Fruit fly (Drosophila melanogaster) whole organism, embryonic: ENCODE results near the gene Kif3C.
A peak's percentile ranks its signal among the peaks of the same experiment; 100 is the strongest.

Experiments
- Asciz ChIP-seq: fragments of 200-800 bp; sonication (Bioruptor generic); optimal IDR thresholded peaks from 2 replicates; lab custom pipeline; 2017; ENCODE audit warnings: missing biosample characterization, mild to moderate bottlenecking, missing genetic modification characterization, missing genetic modification reagents
- Atf3 ChIP-seq: fragments of 200-800 bp; sonication (Bioruptor generic); optimal IDR thresholded peaks from 3 replicates; lab custom pipeline; 2016; ENCODE audit warnings: missing biosample characterization, missing genetic modification characterization
- B-H2 ChIP-seq: fragments of 200-800 bp; sonication (Bioruptor generic); optimal IDR thresholded peaks from 2 replicates; lab custom pipeline; 2018; ENCODE audit warnings: missing biosample characterization, mild to moderate bottlenecking, missing genetic modification characterization
- CG1233 ChIP-seq: fragments of 200-800 bp; sonication (Bioruptor generic); optimal IDR thresholded peaks from 4 replicates; lab custom pipeline; 2018; ENCODE audit warnings: missing biosample characterization, mild to moderate bottlenecking, missing genetic modification characterization
- CG12391 ChIP-seq: fragments of 200-800 bp; sonication (Bioruptor generic); optimal IDR thresholded peaks from 3 replicates; lab custom pipeline; 2018; ENCODE audit warnings: missing biosample characterization, mild to moderate bottlenecking, missing genetic modification characterization, moderate library complexity
- CG13296 ChIP-seq: fragments of 200-800 bp; sonication (Bioruptor generic); optimal IDR thresholded peaks from 3 replicates; lab custom pipeline; 2018; ENCODE audit warnings: missing biosample characterization, mild to moderate bottlenecking, missing genetic modification characterization
- CG13424 ChIP-seq: fragments of 200-800 bp; sonication (Bioruptor generic); optimal IDR thresholded peaks from 2 replicates; lab custom pipeline; 2019; ENCODE audit warnings: missing biosample characterization, mild to moderate bottlenecking, missing genetic modification characterization, moderate library complexity
- CG14710 ChIP-seq: fragments of 200-800 bp; sonication (Bioruptor generic); optimal IDR thresholded peaks from 3 replicates; lab custom pipeline; 2019; ENCODE audit warnings: missing biosample characterization, mild to moderate bottlenecking, missing genetic modification characterization, moderate library complexity
- CG1529 ChIP-seq: fragments of 200-800 bp; sonication (Bioruptor generic); optimal IDR thresholded peaks from 3 replicates; lab custom pipeline; 2018; ENCODE audit warnings: missing biosample characterization, missing genetic modification characterization
- CG1603 ChIP-seq: fragments of 200-800 bp; sonication (Bioruptor generic); optimal IDR thresholded peaks from 2 replicates; lab custom pipeline; 2019; ENCODE audit warnings: missing biosample characterization, mild to moderate bottlenecking, missing genetic modification characterization, moderate library complexity
- CG17359 ChIP-seq: fragments of 200-800 bp; sonication (Bioruptor generic); optimal IDR thresholded peaks from 3 replicates; lab custom pipeline; 2018; ENCODE audit warnings: missing biosample characterization, mild to moderate bottlenecking, missing genetic modification characterization, moderate library complexity
- CG17912 ChIP-seq: fragments of 200-800 bp; sonication (Bioruptor generic); optimal IDR thresholded peaks from 2 replicates; lab custom pipeline; 2018; ENCODE audit warnings: missing biosample characterization, mild to moderate bottlenecking, missing genetic modification characterization
- CG1792 ChIP-seq: fragments of 200-800 bp; sonication (Bioruptor generic); optimal IDR thresholded peaks from 2 replicates; lab custom pipeline; 2016; ENCODE audit warnings: missing biosample characterization, missing genetic modification characterization
- CG32767 ChIP-seq: fragments of 200-800 bp; sonication (Bioruptor generic); IDR thresholded peaks from 2 replicates; pipeline ENCODE4 v1.3.6; 2022; ENCODE audit warnings: missing biosample characterization, missing genetic modification characterization
- CG33557 ChIP-seq: fragments of 200-800 bp; sonication (Bioruptor generic); optimal IDR thresholded peaks from 2 replicates; lab custom pipeline; 2019; ENCODE audit warnings: missing biosample characterization, mild to moderate bottlenecking, missing genetic modification characterization, moderate library complexity
- CG6254 ChIP-seq: fragments of 200-800 bp; sonication (Bioruptor generic); optimal IDR thresholded peaks from 3 replicates; lab custom pipeline; 2017; ENCODE audit warnings: mild to moderate bottlenecking, missing biosample characterization, missing genetic modification reagents, missing genetic modification characterization
- CG6765 ChIP-seq: fragments of 200-800 bp; sonication (Bioruptor generic); optimal IDR thresholded peaks from 3 replicates; lab custom pipeline; 2017; ENCODE audit warnings: missing biosample characterization, mild to moderate bottlenecking, missing genetic modification characterization
- CG8290 ChIP-seq, 3 experiments: fragments of 200-800 bp; sonication (Bioruptor generic); optimal IDR thresholded peaks; 2 replicates each; lab custom pipeline; 2016 to 2019; ENCODE audit warnings: missing biosample characterization in 3 of 3, missing genetic modification characterization in 3 of 3, mild to moderate bottlenecking in 2 of 3, moderate library complexity in 1 of 3
- D19B ChIP-seq: fragments of 200-800 bp; sonication (Bioruptor generic); optimal IDR thresholded peaks from 2 replicates; lab custom pipeline; 2017; ENCODE audit warnings: missing biosample characterization, mild to moderate bottlenecking, missing genetic modification characterization
- Dek ChIP-seq: fragments of 200-800 bp; sonication (Bioruptor generic); optimal IDR thresholded peaks from 3 replicates; lab custom pipeline; 2019; ENCODE audit warnings: missing biosample characterization, mild to moderate bottlenecking, missing genetic modification characterization, moderate library complexity
- Doc3 ChIP-seq: fragments of 200-800 bp; sonication (Bioruptor generic); IDR thresholded peaks from 3 replicates; pipeline ENCODE4 v1.3.6; 2022; ENCODE audit warnings: missing biosample characterization, missing genetic modification characterization; ENCODE audit not compliant: partially characterized antibody
- Eip74EF ChIP-seq, 2 experiments: fragments of 200-800 bp in 1 of 2; fragments of >200 bp in 1 of 2; sonication (Bioruptor generic) in 1 of 2; optimal IDR thresholded peaks; 2 replicates each; lab custom pipeline; 2017 to 2019; ENCODE audit warnings: missing biosample characterization in 2 of 2, missing genetic modification characterization in 2 of 2, mild to moderate bottlenecking in 1 of 2, moderate library complexity in 1 of 2
- Hmx ChIP-seq: fragments of 200-800 bp; sonication (Bioruptor generic); optimal IDR thresholded peaks from 2 replicates; lab custom pipeline; 2016; ENCODE audit warnings: missing biosample characterization, missing genetic modification characterization
- Med ChIP-seq: fragments of 200-800 bp; sonication (Bioruptor generic); peaks from one replicate; lab custom pipeline; 2016; ENCODE audit warnings: missing biosample characterization, missing genetic modification characterization, mild to moderate bottlenecking, inconsistent platforms, moderate library complexity
- Mes4 ChIP-seq: fragments of 200-800 bp; sonication (Bioruptor generic); optimal IDR thresholded peaks from 2 replicates; lab custom pipeline; 2016; ENCODE audit warnings: missing biosample characterization, missing genetic modification characterization
- Optix ChIP-seq: fragments of 200-800 bp; sonication (Bioruptor generic); IDR thresholded peaks from 3 replicates; pipeline ENCODE4 v1.3.6; 2022; ENCODE audit warnings: missing biosample characterization, missing genetic modification characterization
- Sox100B ChIP-seq: fragments of 200-800 bp; sonication (Bioruptor generic); optimal IDR thresholded peaks from 3 replicates; lab custom pipeline; 2018; ENCODE audit warnings: missing biosample characterization, mild to moderate bottlenecking, missing genetic modification characterization
- Spps ChIP-seq: fragments of 200-800 bp; sonication (Bioruptor generic); optimal IDR thresholded peaks from 2 replicates; lab custom pipeline; 2018; ENCODE audit warnings: missing biosample characterization, mild to moderate bottlenecking, missing genetic modification characterization
- ac ChIP-seq: fragments of 200-800 bp; sonication (Bioruptor generic); optimal IDR thresholded peaks from 3 replicates; lab custom pipeline; 2017; ENCODE audit warnings: missing biosample characterization, mild to moderate bottlenecking, missing genetic modification characterization
- al ChIP-seq: fragments of 200-800 bp; sonication (Bioruptor generic); IDR thresholded peaks from 2 replicates; pipeline ENCODE4 v1.3.6; 2022; ENCODE audit warnings: missing biosample characterization, missing genetic modification characterization
- bsh ChIP-seq, 2 experiments: fragments of 200-800 bp; sonication (Bioruptor generic); optimal IDR thresholded peaks; 2 replicates each; lab custom pipeline; 2017 to 2018; ENCODE audit warnings: mild to moderate bottlenecking in 2 of 2, missing biosample characterization in 2 of 2, missing genetic modification characterization in 2 of 2, moderate library complexity in 1 of 2
- dmrt11E ChIP-seq: fragments of 200-800 bp; sonication (Bioruptor generic); optimal IDR thresholded peaks from 3 replicates; lab custom pipeline; 2018; ENCODE audit warnings: missing biosample characterization, mild to moderate bottlenecking, missing genetic modification characterization, moderate library complexity
- eve ChIP-seq, 2 experiments: fragments of >200 bp; optimal IDR thresholded peaks; 2 replicates each; lab custom pipeline; 2017; ENCODE audit warnings: missing biosample characterization in 2 of 2, missing genetic modification characterization in 2 of 2
- exex ChIP-seq: fragments of 200-800 bp; sonication (Bioruptor generic); optimal IDR thresholded peaks from 4 replicates; lab custom pipeline; 2018; ENCODE audit warnings: missing biosample characterization, mild to moderate bottlenecking, missing genetic modification characterization, moderate library complexity
- kah ChIP-seq: fragments of 200-800 bp; sonication (Bioruptor generic); optimal IDR thresholded peaks from 2 replicates; lab custom pipeline; 2018; ENCODE audit warnings: missing biosample characterization, mild to moderate bottlenecking, missing genetic modification characterization
- lbe ChIP-seq: fragments of 200-800 bp; sonication (Bioruptor generic); optimal IDR thresholded peaks from 2 replicates; lab custom pipeline; 2016; ENCODE audit warnings: missing biosample characterization, mild to moderate bottlenecking, missing genetic modification characterization
- lola ChIP-seq, 3 experiments: fragments of >200 bp in 2 of 3; fragments of 200-800 bp in 1 of 3; sonication (Bioruptor generic) in 1 of 3; optimal IDR thresholded peaks; 2 replicates each; lab custom pipeline; 2017 to 2019; ENCODE audit warnings: missing biosample characterization in 3 of 3, missing genetic modification characterization in 3 of 3, mild to moderate bottlenecking in 1 of 3, moderate library complexity in 1 of 3
- nerfin-1 ChIP-seq: fragments of 200-800 bp; sonication (Bioruptor generic); optimal IDR thresholded peaks from 3 replicates; lab custom pipeline; 2019; ENCODE audit warnings: missing biosample characterization, mild to moderate bottlenecking, missing genetic modification characterization, moderate library complexity
- nmo ChIP-seq: fragments of 200-800 bp; sonication (Bioruptor generic); optimal IDR thresholded peaks from 2 replicates; lab custom pipeline; 2018; ENCODE audit warnings: missing biosample characterization, mild to moderate bottlenecking, missing genetic modification characterization, moderate library complexity
- odd ChIP-seq: fragments of 200-800 bp; sonication (Bioruptor generic); optimal IDR thresholded peaks from 2 replicates; lab custom pipeline; 2017; ENCODE audit warnings: missing biosample characterization, mild to moderate bottlenecking, missing genetic modification characterization
- otp ChIP-seq: fragments of 200-800 bp; sonication (Bioruptor generic); IDR thresholded peaks from 3 replicates; pipeline ENCODE4, ENCODE4 v1.3.6; 2022; ENCODE audit warnings: missing biosample characterization, missing genetic modification characterization
- pfk ChIP-seq: fragments of 200-800 bp; sonication (Bioruptor generic); optimal IDR thresholded peaks from 2 replicates; lab custom pipeline; 2018; ENCODE audit warnings: missing biosample characterization, mild to moderate bottlenecking, missing genetic modification characterization, moderate library complexity
- phol ChIP-seq: fragments of 200-800 bp; sonication (Bioruptor generic); optimal IDR thresholded peaks from 3 replicates; lab custom pipeline; 2018; ENCODE audit warnings: missing biosample characterization, mild to moderate bottlenecking, missing genetic modification characterization, moderate library complexity
- salm ChIP-seq: fragments of 200-800 bp; sonication (Bioruptor generic); optimal IDR thresholded peaks from 2 replicates; lab custom pipeline; 2018; ENCODE audit warnings: missing biosample characterization, mild to moderate bottlenecking, missing genetic modification characterization
- ssp ChIP-seq: fragments of 200-800 bp; sonication (Bioruptor generic); IDR thresholded peaks from 2 replicates; pipeline ENCODE4 v1.3.6; 2022; ENCODE audit warnings: missing biosample characterization, missing genetic modification characterization
- stwl ChIP-seq: fragments of 200-800 bp; sonication (Bioruptor generic); optimal IDR thresholded peaks from 3 replicates; lab custom pipeline; 2018; ENCODE audit warnings: missing biosample characterization, mild to moderate bottlenecking, missing genetic modification characterization, moderate library complexity
- tap ChIP-seq: fragments of 200-800 bp; optimal IDR thresholded peaks from 3 replicates; lab custom pipeline; 2019; ENCODE audit warnings: missing biosample characterization, mild to moderate bottlenecking, missing genetic modification characterization, moderate library complexity
- unpg ChIP-seq: fragments of 200-800 bp; sonication (Bioruptor generic); optimal IDR thresholded peaks from 3 replicates; lab custom pipeline; 2018; ENCODE audit warnings: missing biosample characterization, mild to moderate bottlenecking, missing genetic modification characterization, moderate library complexity
- wor ChIP-seq: fragments of 200-800 bp; sonication (Bioruptor generic); IDR thresholded peaks from 2 replicates; pipeline ENCODE4 v1.3.6; 2022; ENCODE audit warnings: missing biosample characterization, missing genetic modification characterization

Kif3C gene

DNA sequence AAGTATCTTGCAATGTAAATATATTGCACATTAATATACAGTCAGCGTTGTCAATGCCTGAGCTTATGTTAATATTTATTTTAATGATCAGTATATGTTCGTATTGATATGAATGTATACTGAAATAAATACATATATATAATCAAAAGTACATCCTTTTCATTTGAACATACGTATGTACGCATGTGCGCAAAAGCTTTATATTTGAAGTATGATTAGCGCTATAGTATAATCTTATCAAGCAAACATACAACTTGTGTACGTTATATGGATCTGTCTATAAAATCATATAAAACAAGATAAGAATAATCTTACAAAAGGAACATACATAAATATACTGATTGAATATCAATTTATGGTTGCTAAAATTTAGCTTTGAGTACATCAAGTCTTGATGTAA, 51.9 kb downstream of the Kif3C start:
- TF ChIP-seq pfk (peak; percentile 55), CG6765 (GFP tag; lab: Kevin White, UChicago) (peak; percentile 5), Dek (tag; lab: Kevin White, UChicago) (no peak), CG13296 (GFP tag; lab: Kevin White, UChicago) (peak; percentile 76), CG1603 (tag; lab: Kevin White, UChicago) (peak; percentile 30), CG12391 (tag; lab: Kevin White, UChicago) (no peak), Hmx (GFP tag; lab: Kevin White, UChicago) (no peak), Asciz (GFP tag; lab: Kevin White, UChicago) (peak; percentile 42), wor (GFP tag; lab: Robert Waterston, UW) (no peak), CG1529 (peak; percentile 43), dmrt11E (tag; lab: Kevin White, UChicago) (peak; percentile 38), CG33557 (GFP tag; lab: Kevin White, UChicago) (peak; percentile 72), ac (GFP tag; lab: Kevin White, UChicago) (no peak), ssp (GFP tag; lab: Robert Waterston, UW) (no peak), CG14710 (peak; percentile 34), Sox100B (GFP tag; lab: Kevin White, UChicago) (peak; percentile 63), salm (tag; lab: Kevin White, UChicago) (peak; percentile 66), unpg (GFP tag; lab: Kevin White, UChicago) (peak; percentile 26), nerfin-1 (tag; lab: Kevin White, UChicago) (peak; percentile 36), Optix (GFP tag; lab: Robert Waterston, UW) (no peak), lbe (peak; percentile 19), otp (GFP tag; lab: Robert Waterston, UW) (no peak), tap (peak; percentile 58), exex (tag; lab: Kevin White, UChicago) (peak; percentile 94), CG17912 (GFP tag; lab: Kevin White, UChicago) (peak; percentile 8), B-H2 (peak; percentile 54), Eip74EF (GFP tag; optimal IDR thresholded peaks at IDR 0.05; lab: Kevin White, UChicago) (peak in 1 of 2 experiments; percentile 74), CG13424 (tag; lab: Kevin White, UChicago) (peak; percentile 29), Med (no peak), CG1233 (GFP tag; lab: Kevin White, UChicago) (peak; percentile 0), bsh (GFP tag; optimal IDR thresholded peaks at IDR 0.05; lab: Kevin White, UChicago) (peak in 1 of 2 experiments; percentile 9), eve (GFP tag; optimal IDR thresholded peaks at IDR 0.05; lab: Kevin White, UChicago) (peak in 1 of 2 experiments; percentile 27), al (GFP tag; lab: Robert Waterston, UW) (no peak), stwl (peak; percentile 8), odd (GFP tag; lab: Kevin White, UChicago) (peak; percentile 62), CG6254 (GFP tag; lab: Kevin White, UChicago) (peak; percentile 26), Spps (tag; lab: Kevin White, UChicago) (peak; percentile 3), lola (GFP tag; optimal IDR thresholded peaks at IDR 0.05; lab: Kevin White, UChicago) (peak in 1 of 3 experiments; percentile 37), Atf3 (GFP tag; lab: Kevin White, UChicago) (no peak), kah (GFP tag; lab: Kevin White, UChicago) (peak; percentile 25), CG1792 (GFP tag; lab: Kevin White, UChicago) (no peak), Doc3 (GFP tag; lab: Robert Waterston, UW) (no peak), D19B (GFP tag; lab: Kevin White, UChicago) (no peak), Mes4 (GFP tag; lab: Kevin White, UChicago) (no peak), phol (tag; lab: Kevin White, UChicago) (no peak), CG17359 (tag; lab: Kevin White, UChicago) (peak; percentile 27), nmo (GFP tag; lab: Kevin White, UChicago) (no peak), CG32767 (GFP tag; lab: Robert Waterston, UW) (no peak), CG8290 (GFP tag; optimal IDR thresholded peaks at IDR 0.05; lab: Kevin White, UChicago) (no peak), CG8290 (tag; optimal IDR thresholded peaks at IDR 0.05; lab: Kevin White, UChicago) (peak in 1 of 2 experiments; percentile 43)
